Fruit fly (Drosophila melanogaster) whole organism, embryonic: Measurements from ENCODE around the gene CG2256.
A peak's percentile ranks its signal among the peaks of the same experiment; 100 is the strongest.

Experiments used
- Abd-B ChIP-seq: fragments of 200-800 bp; sonication (Bioruptor generic); optimal IDR thresholded peaks from 2 replicates; lab custom pipeline; 2018; ENCODE audit warnings: missing biosample characterization, mild to moderate bottlenecking, missing genetic modification characterization, moderate library complexity
- B-H2 ChIP-seq: fragments of 200-800 bp; sonication (Bioruptor generic); optimal IDR thresholded peaks from 2 replicates; lab custom pipeline; 2018; ENCODE audit warnings: missing biosample characterization, mild to moderate bottlenecking, missing genetic modification characterization
- CG10147 ChIP-seq: fragments of 200-800 bp; sonication (Bioruptor generic); optimal IDR thresholded peaks from 2 replicates; lab custom pipeline; 2019; ENCODE audit warnings: missing biosample characterization, mild to moderate bottlenecking, missing genetic modification characterization, moderate library complexity
- CG10462 ChIP-seq: fragments of 200-800 bp; sonication (Bioruptor generic); optimal IDR thresholded peaks from 2 replicates; lab custom pipeline; 2016; ENCODE audit warnings: missing biosample characterization, missing genetic modification characterization
- CG11093 ChIP-seq: fragments of 200-800 bp; sonication (Bioruptor generic); IDR thresholded peaks from 3 replicates; pipeline ENCODE4 v1.3.6; 2022; ENCODE audit warnings: missing biosample characterization, missing genetic modification characterization
- CG17186 ChIP-seq: fragments of 200-800 bp; sonication (Bioruptor generic); optimal IDR thresholded peaks from 3 replicates; lab custom pipeline; 2017; ENCODE audit warnings: missing biosample characterization, missing genetic modification reagents, missing genetic modification characterization
- CG17361 ChIP-seq: fragments of 200-800 bp; sonication (Bioruptor generic); IDR thresholded peaks from 3 replicates; pipeline ENCODE4 v1.3.6; 2022; ENCODE audit warnings: missing biosample characterization, missing genetic modification characterization
- CG18599 ChIP-seq: fragments of 200-800 bp; sonication (Bioruptor generic); optimal IDR thresholded peaks from 3 replicates; lab custom pipeline; 2017; ENCODE audit warnings: missing biosample characterization, missing genetic modification characterization, mild to moderate bottlenecking, moderate library complexity, missing genetic modification reagents
- CG2202 ChIP-seq: fragments of 200-800 bp; sonication (Bioruptor generic); optimal IDR thresholded peaks from 2 replicates; lab custom pipeline; 2018; ENCODE audit warnings: missing biosample characterization, mild to moderate bottlenecking, missing genetic modification characterization
- CG2889 ChIP-seq: fragments of 200-800 bp; sonication (Bioruptor generic); IDR thresholded peaks from 3 replicates; pipeline ENCODE4 v1.3.6; 2022; ENCODE audit warnings: missing biosample characterization, missing genetic modification characterization
- CG31224 ChIP-seq: fragments of 200-800 bp; sonication (Bioruptor generic); IDR thresholded peaks from 2 replicates; pipeline ENCODE4 v1.3.6; 2022; ENCODE audit warnings: missing biosample characterization, missing genetic modification characterization
- CG31365 ChIP-seq: fragments of 200-800 bp; sonication (Bioruptor generic); optimal IDR thresholded peaks from 2 replicates; lab custom pipeline; 2018; ENCODE audit warnings: missing biosample characterization, mild to moderate bottlenecking, missing genetic modification characterization
- CG3281 ChIP-seq: fragments of 200-800 bp; sonication (Bioruptor generic); optimal IDR thresholded peaks from 3 replicates; lab custom pipeline; 2017; ENCODE audit warnings: missing biosample characterization, mild to moderate bottlenecking, missing genetic modification characterization
- CG3838 ChIP-seq: fragments of 200-800 bp; sonication (Bioruptor generic); optimal IDR thresholded peaks from 3 replicates; lab custom pipeline; 2016; ENCODE audit warnings: missing biosample characterization, missing genetic modification characterization
- CG43689 ChIP-seq: fragments of 200-800 bp; sonication (Bioruptor generic); IDR thresholded peaks from 2 replicates; pipeline ENCODE4 v1.3.6; 2022; ENCODE audit warnings: missing biosample characterization, missing genetic modification characterization
- CG4730 ChIP-seq: fragments of 200-800 bp; sonication (Bioruptor generic); IDR thresholded peaks from 2 replicates; pipeline ENCODE4 v1.3.6; 2022; ENCODE audit warnings: missing biosample characterization, missing genetic modification characterization
- CG5953 ChIP-seq: fragments of 200-800 bp; sonication (Bioruptor generic); IDR thresholded peaks from 2 replicates; pipeline ENCODE4 v1.3.6; 2022; ENCODE audit warnings: missing biosample characterization, missing genetic modification characterization
- CTCF ChIP-seq: fragments of 200-800 bp; sonication (Bioruptor generic); optimal IDR thresholded peaks from 2 replicates; lab custom pipeline; 2017; ENCODE audit warnings: missing biosample characterization, mild to moderate bottlenecking, missing genetic modification characterization, moderate library complexity
- D ChIP-seq, 2 experiments: fragments of 200-800 bp in 1 of 2; fragments of >200 bp in 1 of 2; sonication (Bioruptor generic) in 1 of 2; optimal IDR thresholded peaks; 2 replicates in 1 of 2; 3 replicates in 1 of 2; lab custom pipeline; 2017; ENCODE audit warnings: mild to moderate bottlenecking in 1 of 2, missing biosample characterization in 1 of 2, missing genetic modification characterization in 1 of 2, missing genetic modification reagents in 1 of 2
- E2f1 ChIP-seq: fragments of 200-800 bp; sonication (Bioruptor generic); IDR thresholded peaks from 2 replicates; pipeline ENCODE4 v1.3.6; 2022; ENCODE audit warnings: missing biosample characterization, missing genetic modification characterization
- Fer1 ChIP-seq: fragments of 200-800 bp; sonication (Bioruptor generic); optimal IDR thresholded peaks from 2 replicates; lab custom pipeline; 2017; ENCODE audit warnings: missing biosample characterization, mild to moderate bottlenecking, missing genetic modification characterization
- Fer2 ChIP-seq: fragments of 200-800 bp; sonication (Bioruptor generic); optimal IDR thresholded peaks from 2 replicates; lab custom pipeline; 2018; ENCODE audit warnings: missing biosample characterization, mild to moderate bottlenecking, missing genetic modification characterization, moderate library complexity
- Gsc ChIP-seq: fragments of 200-800 bp; sonication (Bioruptor generic); IDR thresholded peaks from 2 replicates; pipeline ENCODE4 v1.3.6; 2022; ENCODE audit warnings: missing biosample characterization, missing genetic modification characterization
- HLH3B ChIP-seq: fragments of 200-800 bp; sonication (Bioruptor generic); IDR thresholded peaks from 2 replicates; pipeline ENCODE4 v1.3.6; 2022; ENCODE audit warnings: missing biosample characterization, missing genetic modification characterization
- Hey ChIP-seq: fragments of 200-800 bp; sonication (Bioruptor generic); optimal IDR thresholded peaks from 3 replicates; lab custom pipeline; 2018; ENCODE audit warnings: missing biosample characterization, mild to moderate bottlenecking, missing genetic modification characterization
- Hr78 ChIP-seq, 2 experiments: fragments of 200-800 bp in 1 of 2; fragments of >200 bp in 1 of 2; sonication (Bioruptor generic) in 1 of 2; optimal IDR thresholded peaks; 2 replicates each; lab custom pipeline; 2017 to 2019; ENCODE audit warnings: missing biosample characterization in 2 of 2, missing genetic modification characterization in 2 of 2, mild to moderate bottlenecking in 1 of 2, moderate library complexity in 1 of 2
- Jarid2 ChIP-seq: fragments of 200-800 bp; sonication (Bioruptor generic); optimal IDR thresholded peaks from 3 replicates; lab custom pipeline; 2017; ENCODE audit warnings: mild to moderate bottlenecking, missing biosample characterization, missing genetic modification reagents, missing genetic modification characterization
- Lhr ChIP-seq: fragments of 200-800 bp; sonication (Bioruptor generic); optimal IDR thresholded peaks from 3 replicates; lab custom pipeline; 2017; ENCODE audit warnings: mild to moderate bottlenecking, missing biosample characterization, missing genetic modification reagents, missing genetic modification characterization
- MBD-R2 ChIP-seq: fragments of 200-800 bp; sonication (Bioruptor generic); IDR thresholded peaks from 2 replicates; pipeline ENCODE4 v1.3.6; 2022; ENCODE audit warnings: missing biosample characterization, missing genetic modification characterization
- Max ChIP-seq: fragments of 200-800 bp; sonication (Bioruptor generic); optimal IDR thresholded peaks from 2 replicates; lab custom pipeline; 2016; ENCODE audit warnings: missing biosample characterization, mild to moderate bottlenecking, missing genetic modification characterization
- NfI ChIP-seq: fragments of 200-800 bp; sonication (Bioruptor generic); optimal IDR thresholded peaks from 3 replicates; lab custom pipeline; 2018; ENCODE audit warnings: missing biosample characterization, mild to moderate bottlenecking, missing genetic modification characterization, moderate library complexity
- Opbp ChIP-seq: fragments of 200-800 bp; sonication (Bioruptor generic); IDR thresholded peaks from 3 replicates; pipeline ENCODE4 v1.3.6; 2022; ENCODE audit warnings: missing biosample characterization, missing genetic modification characterization; ENCODE audit not compliant: partially characterized antibody
- Pdp1 ChIP-seq, 2 experiments: fragments of 200-800 bp; sonication (Bioruptor generic); optimal IDR thresholded peaks; 3 replicates each; lab custom pipeline; 2016; ENCODE audit warnings: missing biosample characterization in 2 of 2, missing genetic modification characterization in 2 of 2, mild to moderate bottlenecking in 1 of 2, moderate library complexity in 1 of 2
- Poxn ChIP-seq: fragments of 200-800 bp; sonication (Bioruptor generic); IDR thresholded peaks from 2 replicates; pipeline ENCODE4 v1.3.6; 2022; ENCODE audit warnings: missing biosample characterization, missing genetic modification characterization
- Sin3A ChIP-seq: fragments of >200 bp; optimal IDR thresholded peaks from 2 replicates; lab custom pipeline; 2018
- ash1 ChIP-seq: fragments of 200-800 bp; sonication (Bioruptor generic); optimal IDR thresholded peaks from 2 replicates; lab custom pipeline; 2018; ENCODE audit warnings: missing biosample characterization, mild to moderate bottlenecking, missing genetic modification characterization
- br ChIP-seq: fragments of >200 bp; optimal IDR thresholded peaks from 2 replicates; lab custom pipeline; 2017
- cato ChIP-seq: fragments of 200-800 bp; sonication (Bioruptor generic); optimal IDR thresholded peaks from 2 replicates; lab custom pipeline; 2016; ENCODE audit warnings: missing biosample characterization, missing genetic modification characterization, borderline replicate concordance
- dysf ChIP-seq: fragments of 200-800 bp; sonication (Bioruptor generic); IDR thresholded peaks from 3 replicates; pipeline ENCODE4 v1.3.6; 2022; ENCODE audit warnings: missing biosample characterization, missing genetic modification characterization
- gem ChIP-seq: fragments of 200-800 bp; sonication (Bioruptor generic); optimal IDR thresholded peaks from 2 replicates; lab custom pipeline; 2019; ENCODE audit warnings: missing biosample characterization, mild to moderate bottlenecking, missing genetic modification characterization, moderate library complexity
- gt ChIP-seq: fragments of 200-800 bp; sonication (Bioruptor generic); IDR thresholded peaks from 2 replicates; pipeline ENCODE4 v1.3.6; 2022; ENCODE audit warnings: missing biosample characterization, missing genetic modification characterization
- knrl ChIP-seq: fragments of 200-800 bp; sonication (Bioruptor generic); IDR thresholded peaks from 3 replicates; pipeline ENCODE4 v1.3.6; 2022; ENCODE audit warnings: missing biosample characterization, missing genetic modification characterization; ENCODE audit not compliant: partially characterized antibody
- nom ChIP-seq: fragments of 200-800 bp; sonication (Bioruptor generic); optimal IDR thresholded peaks from 2 replicates; lab custom pipeline; 2017; ENCODE audit warnings: missing biosample characterization, missing genetic modification characterization, mild to moderate bottlenecking, moderate library complexity, missing genetic modification reagents
- org-1 ChIP-seq: fragments of 200-800 bp; sonication (Bioruptor generic); optimal IDR thresholded peaks from 2 replicates; lab custom pipeline; 2017; ENCODE audit warnings: missing biosample characterization, missing genetic modification characterization
- sob ChIP-seq: fragments of 200-800 bp; sonication (Bioruptor generic); IDR thresholded peaks from 2 replicates; pipeline ENCODE4 v1.3.6; 2022; ENCODE audit warnings: missing biosample characterization, missing genetic modification characterization
- tio ChIP-seq: fragments of 200-800 bp; sonication (Bioruptor generic); optimal IDR thresholded peaks from 2 replicates; lab custom pipeline; 2017; ENCODE audit warnings: missing biosample characterization, missing genetic modification characterization, inconsistent platforms
- trem ChIP-seq: fragments of 200-800 bp; optimal IDR thresholded peaks from 3 replicates; lab custom pipeline; 2019; ENCODE audit warnings: missing biosample characterization, mild to moderate bottlenecking, missing genetic modification characterization, moderate library complexity
- wek ChIP-seq: fragments of 200-800 bp; sonication (Bioruptor generic); optimal IDR thresholded peaks from 3 replicates; lab custom pipeline; 2018; ENCODE audit warnings: missing biosample characterization, mild to moderate bottlenecking, missing genetic modification characterization, moderate library complexity
- zen2 ChIP-seq: fragments of 200-800 bp; sonication (Bioruptor generic); IDR thresholded peaks from 3 replicates; pipeline ENCODE4 v1.3.6; 2022; ENCODE audit warnings: missing biosample characterization, missing genetic modification characterization; ENCODE audit not compliant: partially characterized antibody

CG2256 gene

DNA sequence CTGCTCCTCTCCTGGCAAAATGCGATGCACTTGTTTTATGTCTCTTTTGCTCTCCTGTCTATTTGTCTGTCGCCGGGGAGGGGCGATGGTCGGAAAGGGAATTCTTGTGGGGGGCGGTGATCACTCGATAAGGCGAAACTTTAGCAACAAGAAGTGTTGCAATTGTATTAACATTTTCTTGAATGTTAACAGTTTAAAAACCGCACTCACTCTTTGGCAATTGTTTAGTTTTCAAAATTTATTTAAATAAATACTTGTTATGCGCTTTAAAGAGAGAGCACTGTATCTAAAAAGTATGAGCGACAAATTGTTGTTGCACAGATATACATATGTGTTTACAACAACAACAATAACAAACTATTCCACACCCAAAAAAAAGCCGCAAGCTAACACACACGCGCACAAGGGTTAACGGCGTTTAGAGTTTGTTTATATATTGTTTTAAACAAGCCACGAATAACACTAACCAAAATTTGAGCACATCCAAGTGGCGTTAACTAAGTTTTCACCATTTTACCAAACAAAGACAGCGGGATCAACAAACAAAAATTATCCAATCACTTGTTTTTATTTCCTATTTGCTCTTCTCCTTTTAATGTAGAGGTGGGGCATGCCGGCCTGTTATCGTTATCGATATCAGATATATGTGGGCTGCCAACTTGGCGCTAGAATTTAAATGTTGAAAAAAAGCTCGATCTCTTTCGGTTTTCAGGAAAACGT is 14.6 kb upstream of the CG2256 start, which contains the start of gene CG2258 (continued):
- TF ChIP-seq B-H2 (GFP tag; lab: Kevin White, UChicago): peak; percentile 54
- peak; percentile 93 for TF ChIP-seq dysf
- peak in 1 of 2 experiments; percentile 63 for TF ChIP-seq Hr78 (GFP tag; optimal IDR thresholded peaks at IDR 0.05; lab: Kevin White, UChicago)
- TF ChIP-seq CG4730 (GFP tag; lab: Robert Waterston, UW): peak; percentile 74
- peak; percentile 61 for TF ChIP-seq Gsc (GFP tag; lab: Robert Waterston, UW)
- TF ChIP-seq CG17361: peak; percentile 84
- peak; percentile 83 for TF ChIP-seq Fer1 (GFP tag; lab: Kevin White, UChicago)
- TF ChIP-seq nom: peak; percentile 83
- peak; percentile 49 for TF ChIP-seq Lhr
- peak; percentile 83 for TF ChIP-seq Abd-B (GFP tag; lab: Kevin White, UChicago)
- peak; percentile 76 for TF ChIP-seq Fer2 (tag; lab: Kevin White, UChicago)
- peak; percentile 33 to 35 for TF ChIP-seq Pdp1 (GFP tag; optimal IDR thresholded peaks at IDR 0.05; lab: Kevin White, UChicago)
- peak; percentile 48 for TF ChIP-seq Hey
- TF ChIP-seq ash1 (GFP tag; lab: Kevin White, UChicago): no peak
- TF ChIP-seq MBD-R2 (GFP tag; lab: Robert Waterston, UW): peak; percentile 68; the same call in 1 of the 2 replicates
- peak; percentile 91 for TF ChIP-seq gem (tag; lab: Kevin White, UChicago)
- peak; percentile 84 for TF ChIP-seq E2f1 (GFP tag; lab: Robert Waterston, UW)
- no peak for TF ChIP-seq knrl
- no peak for TF ChIP-seq br (lab: Kevin White, UChicago)
- TF ChIP-seq Sin3A (lab: Kevin White, UChicago): no peak
- no peak for TF ChIP-seq gt
- TF ChIP-seq cato (GFP tag; lab: Kevin White, UChicago): peak; percentile 62
- peak; percentile 75 for TF ChIP-seq CG10147 (GFP tag; lab: Kevin White, UChicago)
- peak; percentile 64 for TF ChIP-seq wek (GFP tag; lab: Kevin White, UChicago)
- 0 out of 3 replicates have a peak, but pooled peaks have one; percentile 15 for TF ChIP-seq zen2 (GFP tag; lab: Robert Waterston, UW)
- peak; percentile 96 for TF ChIP-seq trem (tag; lab: Kevin White, UChicago)
- no peak for TF ChIP-seq D (optimal IDR thresholded peaks at IDR 0.05; lab: Kevin White, UChicago)
- peak; percentile 86 for TF ChIP-seq D (GFP tag; optimal IDR thresholded peaks at IDR 0.05; lab: Kevin White, UChicago)
- peak; percentile 73 for TF ChIP-seq CG31224 (GFP tag; lab: Robert Waterston, UW)
- peak; percentile 86 for TF ChIP-seq CG18599 (GFP tag; lab: Kevin White, UChicago)
- peak; percentile 1 for TF ChIP-seq CG10462 (GFP tag; lab: Kevin White, UChicago)
- peak; percentile 81 for TF ChIP-seq CG3281 (GFP tag; lab: Kevin White, UChicago)
- TF ChIP-seq Poxn (GFP tag; lab: Robert Waterston, UW): peak; percentile 37; the same call in 1 of the 2 replicates
- peak; percentile 92 for TF ChIP-seq HLH3B (GFP tag; lab: Robert Waterston, UW)
- no peak for TF ChIP-seq Opbp (GFP tag; lab: Robert Waterston, UW)
- peak; percentile 53 for TF ChIP-seq CG31365
- TF ChIP-seq Max (GFP tag; lab: Kevin White, UChicago): peak; percentile 43
- peak; percentile 82; the same call in 1 of the 2 replicates for TF ChIP-seq CG5953
- peak; percentile 86 for TF ChIP-seq sob (GFP tag; lab: Robert Waterston, UW)
- TF ChIP-seq CG11093 (GFP tag; lab: Robert Waterston, UW): peak; percentile 72; the same call in 2 of the 3 replicates
- peak; percentile 71 for TF ChIP-seq tio (GFP tag; lab: Kevin White, UChicago)
- peak; percentile 47 for TF ChIP-seq org-1 (GFP tag; lab: Kevin White, UChicago)
- peak; percentile 7 for TF ChIP-seq CTCF (GFP tag; lab: Kevin White, UChicago)
- TF ChIP-seq CG43689 (GFP tag; lab: Robert Waterston, UW): peak; percentile 64
- peak; percentile 44 for TF ChIP-seq Jarid2
- peak; percentile 84 for TF ChIP-seq NfI (GFP tag; lab: Kevin White, UChicago)
- peak; percentile 15 for TF ChIP-seq CG3838 (GFP tag; lab: Kevin White, UChicago)
- TF ChIP-seq CG2202: peak; percentile 49
- TF ChIP-seq CG2889 (GFP tag; lab: Robert Waterston, UW): peak; percentile 66; the same call in 2 of the 3 replicates
- no peak for TF ChIP-seq CG17186 (GFP tag; lab: Kevin White, UChicago)
